Fruit fly (Drosophila melanogaster) whole organism, wandering third instar larva: Measurements from ENCODE around the gene SecS.

ENCODE experiments used
- Abd-B ChIP-seq: fragments of >200 bp; optimal IDR thresholded peaks from 2 replicates; lab custom pipeline; 2017; ENCODE audit warnings: missing biosample characterization, missing genetic modification characterization
- CG32264 ChIP-seq: fragments of 200-800 bp; sonication (Bioruptor generic); optimal IDR thresholded peaks from 2 replicates; lab custom pipeline; 2016; ENCODE audit warnings: missing biosample characterization, missing genetic modification characterization
- Dfd ChIP-seq: fragments of >200 bp; optimal IDR thresholded peaks from 2 replicates; lab custom pipeline; 2017; ENCODE audit warnings: missing biosample characterization, missing genetic modification characterization
- Dif ChIP-seq: fragments of 200-275, 200-300 bp; sonication (Bioruptor generic); optimal IDR thresholded peaks from 2 replicates; lab custom pipeline; 2018; ENCODE audit warnings: missing biosample characterization, missing genetic modification characterization; ENCODE audit not compliant: partially characterized antibody
- Hr83 ChIP-seq: fragments of 200-300 bp; sonication (Bioruptor generic); optimal IDR thresholded peaks from 2 replicates; lab custom pipeline; 2016; ENCODE audit warnings: missing biosample characterization, mild to moderate bottlenecking, missing genetic modification characterization, moderate library complexity; ENCODE audit not compliant: poor library complexity, severe bottlenecking
- Jra ChIP-seq: sonication (Bioruptor generic); optimal IDR thresholded peaks from 2 replicates; lab custom pipeline; 2016; ENCODE audit warnings: missing biosample characterization, missing genetic modification characterization
- Mio ChIP-seq: sonication (Bioruptor generic); optimal IDR thresholded peaks from 2 replicates; lab custom pipeline; 2016; ENCODE audit warnings: missing biosample characterization, missing genetic modification characterization
- Vsx2 ChIP-seq: fragments of 200-300, 225-300 bp; sonication (Bioruptor generic); optimal IDR thresholded peaks from 2 replicates; lab custom pipeline; 2018; ENCODE audit warnings: missing biosample characterization, missing genetic modification characterization; ENCODE audit not compliant: partially characterized antibody

The SecS gene

dm6 chr3R:5648569-5649476 is 47.6 kb downstream of the SecS start, which contains the start of the genes MTA1-like and Sec23 (continued):
- TF ChIP-seq Vsx2 (no peak), Mio (GFP tag; lab: Kevin White, UChicago) (no peak)

- no peak for TF ChIP-seq Dif (GFP tag; lab: Kevin White, UChicago)
- no peak for TF ChIP-seq CG32264 (GFP tag; lab: Kevin White, UChicago)
- peak; percentile 66 for TF ChIP-seq Dfd (GFP tag; lab: Kevin White, UChicago)
- TF ChIP-seq Abd-B: no peak
- no peak for TF ChIP-seq Jra (GFP tag; lab: Kevin White, UChicago)
- TF ChIP-seq Hr83 (GFP tag; lab: Kevin White, UChicago): no peak
Observed at dm6 chr3R:5649903-5650302, 48.7 kb downstream of the SecS start.
